Fruit fly (Drosophila melanogaster) whole organism: ENCODE results near the gene ringer.

Experiments
- CG8478 ChIP-seq: fragments of >200 bp; optimal IDR thresholded peaks from 2 replicates; lab custom pipeline; 2018; ENCODE audit warnings: inconsistent platforms
- Dll ChIP-seq: fragments of >200 bp; optimal IDR thresholded peaks from 2 replicates; lab custom pipeline; 2017
- EcR ChIP-seq, 2 experiments: fragments of >200 bp; optimal IDR thresholded peaks; 2 replicates each; lab custom pipeline; 2017; ENCODE audit warnings: missing biosample characterization in 2 of 2, missing genetic modification characterization in 2 of 2, missing genetic modification reagents in 2 of 2
- psq ChIP-seq: fragments of >200 bp; optimal IDR thresholded peaks from 2 replicates; lab custom pipeline; 2017

dm6 chr3L:16309972-16310371, 49.3 kb downstream of the ringer start:
- no peak for TF ChIP-seq Dll (lab: Kevin White, UChicago)
- TF ChIP-seq CG8478 (lab: Kevin White, UChicago) = no peak
- TF ChIP-seq EcR (GFP tag; optimal IDR thresholded peaks at IDR 0.05; lab: Kevin White, UChicago) = no peak
- no peak for TF ChIP-seq psq (lab: Kevin White, UChicago)
